Fruit fly (Drosophila melanogaster): Measurements from ENCODE around the gene CG11470.

dm6 chr3R:29547983-29548382, 41.6 kb downstream of the CG11470 start:
- no peak for TF ChIP-seq dl (GFP tag; optimal IDR thresholded peaks at IDR 0.05; ENCODE audit: insufficient read depth in 1 of 2, partially characterized antibody in 2 of 2)
- no peak for TF ChIP-seq HLH106 (tag; optimal IDR thresholded peaks at IDR 0.05)

Data from whole organism, wandering third instar larva.